Worm (Caenorhabditis elegans) whole organism, early embryonic: ENCODE measurements around the gene D2024.1.

Source experiments
- B0310.2 ChIP-seq: sonication (generic microtip); optimal IDR thresholded peaks from 2 replicates; lab custom pipeline; 2016; ENCODE audit warnings: mild to moderate bottlenecking, missing genetic modification characterization, missing compliant biosample characterization
- ama-1 ChIP-seq: fragments of 150-350 bp; optimal IDR thresholded peaks from 2 replicates; lab custom pipeline; 2014
- pes-1 ChIP-seq: fragments of 200-800 bp; sonication (Bioruptor generic); IDR thresholded peaks from 2 replicates; pipeline ENCODE4 v1.3.6; 2022; ENCODE audit warnings: missing genetic modification reagents, missing genetic modification characterization, missing compliant biosample characterization
- sea-1 ChIP-seq: fragments of 200-800 bp; sonication (Bioruptor generic); conservative IDR thresholded peaks from 2 replicates; pipeline ENCODE4 v1.3.6; 2022; ENCODE audit warnings: missing genetic modification characterization, missing compliant biosample characterization
- tbx-11 ChIP-seq: fragments of 200-800 bp; sonication (Bioruptor generic); IDR thresholded peaks from 2 replicates; pipeline ENCODE4 v1.3.6; 2022; ENCODE audit warnings: missing genetic modification characterization, missing compliant biosample characterization
- tra-4 ChIP-seq: sonication (generic microtip); optimal IDR thresholded peaks from 2 replicates; lab custom pipeline; 2017; ENCODE audit warnings: missing genetic modification characterization, missing compliant biosample characterization

DNA sequence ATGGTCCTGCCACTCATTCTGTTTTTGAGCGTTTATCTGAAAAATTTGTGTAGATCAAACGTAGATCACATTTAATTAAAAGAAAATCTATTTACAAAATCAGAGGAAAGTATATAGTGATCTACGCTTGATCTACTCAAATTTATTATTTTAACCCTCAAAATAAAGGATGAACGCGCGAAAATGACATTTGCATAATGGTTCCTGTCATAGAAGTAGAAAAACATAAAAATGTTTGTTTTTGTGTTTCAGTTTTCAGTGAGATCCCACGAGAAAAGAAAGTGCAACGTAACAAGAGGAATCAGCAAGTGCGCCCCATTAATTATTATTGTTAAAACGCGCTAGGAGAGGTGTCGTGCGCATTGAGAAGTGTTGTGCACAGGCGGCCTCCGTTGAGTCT is 36.0 kb upstream of the D2024.1 start:
- TF ChIP-seq B0310.2 (tag; lab: Kevin White, UChicago), result no peak
- no peak for TF ChIP-seq ama-1 (lab: Kevin White, UChicago)
- no peak for TF ChIP-seq tbx-11 (GFP tag; lab: Robert Waterston, UW)
- TF ChIP-seq sea-1, result no peak
- no peak for TF ChIP-seq tra-4 (tag; lab: Kevin White, UChicago)
- TF ChIP-seq pes-1 (GFP tag; lab: Robert Waterston, UW), result no peak
